Fruit fly (Drosophila melanogaster): ENCODE data around the gene CG9967.

Gene CG9967

dm6 chr2L:2398459-2398858 is 41.3 kb upstream of the CG9967 start:
- TF ChIP-seq CG16779 (GFP tag; IDR thresholded peaks at IDR 0.05) (no peak), Rx (GFP tag; IDR thresholded peaks at IDR 0.05) (no peak), CG1647 (GFP tag; optimal IDR thresholded peaks at IDR 0.05) (no peak), CG3726 (GFP tag; IDR thresholded peaks at IDR 0.05) (no peak), knrl (GFP tag; IDR thresholded peaks at IDR 0.05; ENCODE audit: partially characterized antibody) (no peak), CG15269 (tag; optimal IDR thresholded peaks at IDR 0.05) (peak; percentile 16), cas (GFP tag; IDR thresholded peaks at IDR 0.05) (no peak), Bdp1 (GFP tag; optimal IDR thresholded peaks at IDR 0.05) (no peak), ttk (GFP tag; IDR thresholded peaks at IDR 0.05) (peak; percentile 6; the same call in 1 of the 2 replicates), Sox102F (GFP tag; optimal IDR thresholded peaks at IDR 0.05) (peak; percentile 48), CG30431 (GFP tag; optimal IDR thresholded peaks at IDR 0.05) (no peak), CG3281 (GFP tag; optimal IDR thresholded peaks at IDR 0.05) (no peak), salm (tag; optimal IDR thresholded peaks at IDR 0.05) (no peak), tup (GFP tag; optimal IDR thresholded peaks at IDR 0.05) (no peak), CG8944 (GFP tag; optimal IDR thresholded peaks at IDR 0.05) (no peak), Nf-YA (GFP tag; IDR thresholded peaks at IDR 0.05) (no peak), sr (GFP tag; IDR thresholded peaks at IDR 0.05) (no peak), vvl (GFP tag; IDR thresholded peaks at IDR 0.05) (peak; percentile 30; the same call in 1 of the 2 replicates), CG17385 (GFP tag; optimal IDR thresholded peaks at IDR 0.05) (no peak), Hr3 (GFP tag; optimal IDR thresholded peaks at IDR 0.05) (no peak), Atf6 (GFP tag; IDR thresholded peaks at IDR 0.05) (no peak), CG32532 (GFP tag; IDR thresholded peaks at IDR 0.05) (0 out of 2 replicates have a peak, but pooled peaks have one; percentile 12), tap (tag; optimal IDR thresholded peaks at IDR 0.05) (no peak), Fer1 (GFP tag; optimal IDR thresholded peaks at IDR 0.05) (no peak), MESR4 (GFP tag; optimal IDR thresholded peaks at IDR 0.05) (no peak), CG15073 (GFP tag; optimal IDR thresholded peaks at IDR 0.05) (no peak), Abd-B (GFP tag; optimal IDR thresholded peaks at IDR 0.05) (no peak), Dip3 (GFP tag; optimal IDR thresholded peaks at IDR 0.05) (no peak), lab (GFP tag; optimal IDR thresholded peaks at IDR 0.05) (peak; percentile 4), gcm2 (GFP tag; optimal IDR thresholded peaks at IDR 0.05) (no peak), lola (GFP tag; optimal IDR thresholded peaks at IDR 0.05) (no peak), TFAM (GFP tag; optimal IDR thresholded peaks at IDR 0.05) (no peak), NfI (GFP tag; optimal IDR thresholded peaks at IDR 0.05) (no peak), sqz (GFP tag; optimal IDR thresholded peaks at IDR 0.05) (no peak), Antp (GFP tag; optimal IDR thresholded peaks at IDR 0.05) (no peak), Mad (GFP tag; optimal IDR thresholded peaks at IDR 0.05) (no peak), pnt (GFP tag; optimal IDR thresholded peaks at IDR 0.05) (no peak), jumu (GFP tag; optimal IDR thresholded peaks at IDR 0.05) (no peak), sd (tag; optimal IDR thresholded peaks at IDR 0.05) (no peak), CG10462 (GFP tag; optimal IDR thresholded peaks at IDR 0.05) (no peak), gcm (GFP tag; optimal IDR thresholded peaks at IDR 0.05) (no peak), CG4854 (GFP tag; optimal IDR thresholded peaks at IDR 0.05) (no peak), CG34422 (GFP tag; IDR thresholded peaks at IDR 0.05) (peak; percentile 42; the same call in 1 of the 3 replicates), CG4282 (GFP tag; optimal IDR thresholded peaks at IDR 0.05) (no peak), odd (GFP tag; optimal IDR thresholded peaks at IDR 0.05) (no peak), CG11398 (GFP tag; optimal IDR thresholded peaks at IDR 0.05) (no peak), btn (GFP tag; optimal IDR thresholded peaks at IDR 0.05) (no peak), eyg (GFP tag; optimal IDR thresholded peaks at IDR 0.05) (no peak), bcd (GFP tag; optimal IDR thresholded peaks at IDR 0.05) (no peak), CG18011 (GFP tag; optimal IDR thresholded peaks at IDR 0.05) (no peak), ase (GFP tag; IDR thresholded peaks at IDR 0.05) (no peak), peb (GFP tag; IDR thresholded peaks at IDR 0.05) (no peak; the same call in 1 of the 2 replicates)
